Worm (Caenorhabditis elegans): ENCODE results near the gene Y69A2AR.31.

Gene Y69A2AR.31

DNA sequence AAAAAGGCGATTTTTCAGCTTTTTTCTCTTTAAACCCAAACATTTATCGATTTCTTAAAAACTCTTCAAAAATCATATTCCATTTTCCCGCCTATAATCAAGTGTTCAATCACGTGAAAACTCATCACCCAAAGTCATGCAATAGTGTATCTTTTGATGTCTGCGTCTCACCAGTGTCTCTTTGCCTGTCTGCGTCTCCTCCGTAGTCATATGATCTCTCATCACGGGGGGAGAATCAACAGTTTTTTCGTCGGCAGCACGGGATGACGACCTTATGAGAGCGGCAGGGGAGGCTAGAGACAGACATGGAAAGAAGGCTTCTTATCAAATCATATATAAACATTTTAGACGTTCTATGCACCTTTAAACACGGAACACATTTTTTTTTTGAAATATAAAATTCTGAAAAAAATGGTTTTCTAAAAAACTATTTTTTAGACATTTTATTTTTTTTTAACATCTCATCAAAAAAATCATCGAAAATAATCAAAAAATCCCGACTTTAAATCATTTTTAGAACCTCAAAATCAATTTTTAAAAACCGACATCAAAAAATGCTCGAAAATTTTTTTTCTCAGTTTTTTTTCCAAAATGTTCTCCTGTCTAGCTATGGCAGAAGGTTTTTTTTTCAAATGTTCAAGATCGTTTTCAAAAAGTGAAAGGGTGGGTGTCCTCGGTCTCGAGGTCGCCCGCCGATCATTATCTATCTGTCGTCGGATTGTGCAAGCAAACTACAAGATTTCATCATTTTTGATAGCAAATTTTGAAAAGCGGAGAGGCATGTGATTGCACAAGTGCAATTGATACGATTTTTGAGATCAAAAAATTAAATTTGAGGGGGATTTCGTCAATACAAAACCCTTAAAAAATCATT is 61.6 kb downstream of the Y69A2AR.31 start (continued):
- TF ChIP-seq mdl-1 (tag; optimal IDR thresholded peaks at IDR 0.05) (peak; percentile 86 to 97), dmd-8 (GFP tag; IDR thresholded peaks at IDR 0.05) (no peak), zag-1 (tag; optimal IDR thresholded peaks at IDR 0.05) (no peak), attf-4 (tag; optimal IDR thresholded peaks at IDR 0.05) (no peak), nhr-76 (tag; optimal IDR thresholded peaks at IDR 0.05) (peak; percentile 86), nhr-102 (tag; optimal IDR thresholded peaks at IDR 0.05) (peak; percentile 96), saeg-2 (GFP tag; IDR thresholded peaks at IDR 0.05) (peak; percentile 93), unc-62 (GFP tag; optimal IDR thresholded peaks at IDR 0.05 in 1 of 2) (peak; percentile 66 to 99), unc-62 (tag; optimal IDR thresholded peaks at IDR 0.05) (no peak), zfp-3 (GFP tag; conservative IDR thresholded peaks at IDR 0.05) (peak; percentile 99), F49E8.2 (tag; optimal IDR thresholded peaks at IDR 0.05; ENCODE audit: borderline replicate concordance) (no peak), nhr-25 (tag; optimal IDR thresholded peaks at IDR 0.05; ENCODE audit: borderline replicate concordance, insufficient read depth) (peak; percentile 79), lin-15B (tag; optimal IDR thresholded peaks at IDR 0.05) (no peak), ceh-20 (GFP tag; IDR thresholded peaks at IDR 0.05) (peak; percentile 99), gei-8 (GFP tag; optimal IDR thresholded peaks at IDR 0.05) (peak; percentile 96), pha-4 (GFP tag; IDR thresholded peaks at IDR 0.05) (peak; percentile 93), pha-4 (tag; optimal IDR thresholded peaks at IDR 0.05) (peak; percentile 94), ceh-82 (tag; optimal IDR thresholded peaks at IDR 0.05) (no peak), dmd-9 (GFP tag; IDR thresholded peaks at IDR 0.05) (peak; percentile 83), nhr-10 (tag; optimal IDR thresholded peaks at IDR 0.05) (peak; percentile 91), hlh-30 (tag; optimal IDR thresholded peaks at IDR 0.05; ENCODE audit: insufficient read depth) (peak; percentile 100), ceh-44 (GFP tag; IDR thresholded peaks at IDR 0.05) (0 out of 2 replicates have a peak, but pooled peaks have one; percentile 37), Y105C5A.15 (GFP tag; IDR thresholded peaks at IDR 0.05) (peak; percentile 77), rbr-2 (tag; optimal IDR thresholded peaks at IDR 0.05) (peak; percentile 86), F10B5.3 (tag; optimal IDR thresholded peaks at IDR 0.05) (no peak), R02D3.7 (tag; optimal IDR thresholded peaks at IDR 0.05) (no peak), duxl-1 (tag; optimal IDR thresholded peaks at IDR 0.05; ENCODE audit: poor library complexity) (peak; percentile 90), dmd-6 (GFP tag; IDR thresholded peaks at IDR 0.05) (peak; percentile 99), Y48G9A.11 (GFP tag; IDR thresholded peaks at IDR 0.05) (peak; percentile 51), nhr-41 (GFP tag; IDR thresholded peaks at IDR 0.05) (peak; percentile 90), pqm-1 (tag; optimal IDR thresholded peaks at IDR 0.05) (peak; percentile 60), ceh-62 (tag; optimal IDR thresholded peaks at IDR 0.05) (no peak), ama-1 (optimal IDR thresholded peaks at IDR 0.05) (peak; percentile 86), nhr-42 (GFP tag; IDR thresholded peaks at IDR 0.05) (peak; percentile 93), madf-5 (GFP tag; IDR thresholded peaks at IDR 0.05) (peak; percentile 47 to 54; a peak in 1 of 4 replicates), ZK337.2 (GFP tag; IDR thresholded peaks at IDR 0.05) (peak; percentile 65; the same call in 1 of the 2 replicates), nhr-237 (tag; optimal IDR thresholded peaks at IDR 0.05) (no peak), F26F4.8 (GFP tag; conservative IDR thresholded peaks at IDR 0.05) (no peak), T20F7.1 (GFP tag; optimal IDR thresholded peaks at IDR 0.05) (peak; percentile 91), vab-7 (GFP tag; IDR thresholded peaks at IDR 0.05) (peak; percentile 24), zip-11 (GFP tag; IDR thresholded peaks at IDR 0.05) (no peak), daf-8 (GFP tag; IDR thresholded peaks at IDR 0.05) (no peak), ztf-7 (tag; optimal IDR thresholded peaks at IDR 0.05) (peak; percentile 90), php-3 (GFP tag; IDR thresholded peaks at IDR 0.05) (peak; percentile 94), unc-39 (tag; optimal IDR thresholded peaks at IDR 0.05) (no peak), spr-3 (GFP tag; optimal IDR thresholded peaks at IDR 0.05) (peak; percentile 75), fkh-10 (GFP tag; optimal IDR thresholded peaks at IDR 0.05) (peak; percentile 65), mes-2 (tag; optimal IDR thresholded peaks at IDR 0.05; ENCODE audit: poor library complexity, severe bottlenecking) (peak; percentile 90), nhr-28 (tag; optimal IDR thresholded peaks at IDR 0.05) (peak; percentile 99), Y75B8A.6 (GFP tag; IDR thresholded peaks at IDR 0.05) (peak; percentile 98)

All from whole organism, L4 larva.